Fruit fly (Drosophila melanogaster) whole organism, prepupa: ENCODE results near the gene noi.

Experiments
- Blimp-1 ChIP-seq: fragments of 200-800 bp; sonication (Bioruptor generic); optimal IDR thresholded peaks from 3 replicates; lab custom pipeline; 2017; ENCODE audit warnings: missing biosample characterization, missing genetic modification characterization, mild to moderate bottlenecking, moderate library complexity, missing genetic modification reagents
- CG11762 ChIP-seq: fragments of 200-800 bp; sonication (Bioruptor generic); optimal IDR thresholded peaks from 3 replicates; lab custom pipeline; 2016; ENCODE audit warnings: missing biosample characterization, missing genetic modification characterization; ENCODE audit not compliant: insufficient read depth
- CG32006 ChIP-seq: fragments of 200-800 bp; sonication (Bioruptor generic); optimal IDR thresholded peaks from 3 replicates; lab custom pipeline; 2017; ENCODE audit warnings: missing biosample characterization, mild to moderate bottlenecking, missing genetic modification characterization
- CG3919 ChIP-seq: fragments of 200-800 bp; sonication (Bioruptor generic); optimal IDR thresholded peaks from 3 replicates; lab custom pipeline; 2016; ENCODE audit warnings: missing biosample characterization, missing genetic modification characterization
- CG6854 ChIP-seq: fragments of 200-800 bp; sonication (Bioruptor generic); optimal IDR thresholded peaks from 2 replicates; lab custom pipeline; 2017; ENCODE audit warnings: missing biosample characterization, mild to moderate bottlenecking, missing genetic modification characterization
- CG7368 ChIP-seq: fragments of 200-800 bp; sonication (Bioruptor generic); optimal IDR thresholded peaks from 3 replicates; lab custom pipeline; 2016; ENCODE audit warnings: missing biosample characterization, missing genetic modification characterization
- CG8119 ChIP-seq: fragments of 200-800 bp; sonication (Bioruptor generic); IDR thresholded peaks from 3 replicates; pipeline ENCODE4 v1.3.6; 2022; ENCODE audit warnings: missing biosample characterization, missing genetic modification characterization
- CG8632 ChIP-seq: fragments of 200-800 bp; sonication (Bioruptor generic); optimal IDR thresholded peaks from 3 replicates; lab custom pipeline; 2016; ENCODE audit warnings: missing biosample characterization, missing genetic modification characterization
- Eip75B ChIP-seq: fragments of 200-800 bp; sonication (Bioruptor generic); optimal IDR thresholded peaks from 3 replicates; lab custom pipeline; 2016; ENCODE audit warnings: missing biosample characterization, missing genetic modification characterization
- Eip78C ChIP-seq: fragments of 200-800 bp; sonication (Bioruptor generic); peaks from one replicate; lab custom pipeline; 2016; ENCODE audit warnings: missing biosample characterization, missing genetic modification characterization
- Ets21C ChIP-seq: fragments of 200-800 bp; sonication (Bioruptor generic); optimal IDR thresholded peaks from 3 replicates; lab custom pipeline; 2016; ENCODE audit warnings: missing biosample characterization, missing genetic modification characterization
- Ets96B ChIP-seq: fragments of 200-800 bp; optimal IDR thresholded peaks from 2 replicates; lab custom pipeline; 2019; ENCODE audit warnings: missing biosample characterization, mild to moderate bottlenecking, missing genetic modification characterization, moderate library complexity
- Gug ChIP-seq: fragments of 200-800 bp; sonication (Bioruptor generic); IDR thresholded peaks from 2 replicates; pipeline ENCODE4 v1.3.6; 2022; ENCODE audit warnings: missing biosample characterization, missing genetic modification characterization
- Hr38 ChIP-seq: sonication (Bioruptor generic); optimal IDR thresholded peaks from 2 replicates; lab custom pipeline; 2016; ENCODE audit warnings: missing biosample characterization, missing genetic modification characterization
- Met ChIP-seq: fragments of 200-800 bp; sonication (Bioruptor generic); optimal IDR thresholded peaks from 3 replicates; lab custom pipeline; 2016; ENCODE audit warnings: missing biosample characterization, missing genetic modification characterization
- Smox ChIP-seq: fragments of 200-800 bp; sonication (Bioruptor generic); optimal IDR thresholded peaks from 3 replicates; lab custom pipeline; 2016; ENCODE audit warnings: missing biosample characterization, missing genetic modification characterization
- achi ChIP-seq: fragments of 200-800 bp; sonication (Bioruptor generic); optimal IDR thresholded peaks from 3 replicates; lab custom pipeline; 2016; ENCODE audit warnings: missing biosample characterization, missing genetic modification characterization
- acj6 ChIP-seq: fragments of 200-800 bp; sonication (Bioruptor generic); optimal IDR thresholded peaks from 3 replicates; lab custom pipeline; 2016; ENCODE audit warnings: missing biosample characterization, missing genetic modification characterization
- dac ChIP-seq: fragments of 200-800 bp; sonication (Bioruptor generic); optimal IDR thresholded peaks from 2 replicates; lab custom pipeline; 2017; ENCODE audit warnings: missing biosample characterization, mild to moderate bottlenecking, missing genetic modification characterization
- dsx ChIP-seq: fragments of 200-800 bp; optimal IDR thresholded peaks from 3 replicates; lab custom pipeline; 2019; ENCODE audit warnings: missing biosample characterization, mild to moderate bottlenecking, missing genetic modification characterization, moderate library complexity; ENCODE audit not compliant: poor library complexity, severe bottlenecking
- eg ChIP-seq: fragments of 200-800 bp; sonication (Bioruptor generic); IDR thresholded peaks from 3 replicates; pipeline ENCODE4 v1.3.6; 2022; ENCODE audit warnings: missing biosample characterization, missing genetic modification characterization
- fd59A ChIP-seq: fragments of 200-800 bp; sonication (Bioruptor generic); optimal IDR thresholded peaks from 2 replicates; lab custom pipeline; 2017; ENCODE audit warnings: missing biosample characterization, mild to moderate bottlenecking, missing genetic modification characterization, missing genetic modification reagents
- fd85E ChIP-seq: fragments of 200-800 bp; sonication (Bioruptor generic); optimal IDR thresholded peaks from 3 replicates; lab custom pipeline; 2016; ENCODE audit warnings: missing biosample characterization, missing genetic modification characterization
- fkh ChIP-seq: fragments of 200-800 bp; sonication (Bioruptor generic); optimal IDR thresholded peaks from 3 replicates; lab custom pipeline; 2017; ENCODE audit warnings: missing biosample characterization, mild to moderate bottlenecking, missing genetic modification characterization, moderate library complexity
- lz ChIP-seq: fragments of 200-800 bp; sonication (Bioruptor generic); optimal IDR thresholded peaks from 3 replicates; lab custom pipeline; 2016; ENCODE audit warnings: missing biosample characterization, missing genetic modification characterization
- net ChIP-seq: fragments of 200-800 bp; sonication (Bioruptor generic); optimal IDR thresholded peaks from 3 replicates; lab custom pipeline; 2016; ENCODE audit warnings: missing biosample characterization, missing genetic modification characterization
- salr ChIP-seq, 2 experiments: fragments of 200-800 bp; sonication (Bioruptor generic); optimal IDR thresholded peaks; 3 replicates each; lab custom pipeline; 2016 to 2018; ENCODE audit warnings: missing biosample characterization in 2 of 2, missing genetic modification characterization in 2 of 2, mild to moderate bottlenecking in 1 of 2
- ss ChIP-seq, 2 experiments: fragments of 200-800 bp; sonication (Bioruptor generic); optimal IDR thresholded peaks; 2 replicates in 1 of 2; 3 replicates in 1 of 2; lab custom pipeline; 2017 to 2018; ENCODE audit warnings: mild to moderate bottlenecking in 2 of 2, missing biosample characterization in 2 of 2, missing genetic modification characterization in 2 of 2, moderate library complexity in 1 of 2
- svp ChIP-seq: fragments of 200-800 bp; sonication (Bioruptor generic); peaks from one replicate; lab custom pipeline; 2016; ENCODE audit warnings: missing biosample characterization, missing genetic modification characterization
- vri ChIP-seq: fragments of 200-800 bp; sonication (Bioruptor generic); optimal IDR thresholded peaks from 3 replicates; lab custom pipeline; 2016; ENCODE audit warnings: missing biosample characterization, mild to moderate bottlenecking, missing genetic modification characterization

The noi gene

DNA sequence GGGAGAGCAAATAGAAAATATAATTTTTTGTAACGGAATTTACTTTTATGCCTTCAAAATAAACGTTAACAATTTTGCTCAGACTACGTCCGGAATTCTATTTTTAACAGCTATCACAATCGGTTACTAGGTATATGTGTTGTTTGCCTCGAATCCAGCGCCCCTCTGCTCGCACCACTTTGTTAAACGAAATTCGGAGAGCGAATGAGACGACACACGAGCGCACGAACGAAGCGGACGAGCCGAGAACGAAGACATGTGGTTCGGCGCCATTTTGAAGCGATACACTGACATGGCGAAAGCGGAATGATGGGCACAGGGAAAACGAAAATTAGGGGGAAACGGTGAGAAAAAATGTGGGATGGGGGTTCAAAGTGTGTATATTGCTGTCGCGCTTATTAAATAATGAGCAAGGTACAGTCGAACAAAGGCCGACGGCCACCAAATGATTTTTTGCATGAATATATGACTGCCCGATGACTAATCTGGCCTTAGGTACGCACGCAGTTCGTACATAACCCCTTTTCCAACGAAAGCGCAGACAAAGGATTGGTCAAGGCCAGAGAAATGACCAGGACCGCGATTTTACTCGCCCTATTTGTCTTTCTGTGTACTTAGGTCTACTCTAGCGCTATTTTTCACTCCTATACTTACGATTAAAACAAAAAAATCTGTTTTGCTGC, 9.2 kb upstream of the noi start (continued):
- TF ChIP-seq lz (peak; percentile 7), net (GFP tag; lab: Kevin White, UChicago) (no peak), salr (GFP tag; optimal IDR thresholded peaks at IDR 0.05; lab: Kevin White, UChicago) (no peak)

dm6 chr3R:5599521-5600360, 8.5 kb upstream of the noi start:
- TF ChIP-seq Hr38 (GFP tag; lab: Kevin White, UChicago) (no peak), CG32006 (GFP tag; lab: Kevin White, UChicago) (no peak), svp (GFP tag; lab: Kevin White, UChicago) (no peak), CG6854 (GFP tag; lab: Kevin White, UChicago) (no peak), CG7368 (GFP tag; lab: Kevin White, UChicago) (no peak), CG3919 (GFP tag; lab: Kevin White, UChicago) (no peak), CG8632 (GFP tag; lab: Kevin White, UChicago) (no peak), Eip78C (GFP tag; lab: Kevin White, UChicago) (peak; percentile 14), Smox (GFP tag; lab: Kevin White, UChicago) (no peak), CG11762 (no peak), eg (GFP tag; lab: Robert Waterston, UW) (no peak), Gug (no peak), Blimp-1 (GFP tag; lab: Kevin White, UChicago) (peak; percentile 18), fd59A (GFP tag; lab: Kevin White, UChicago) (no peak), achi (GFP tag; lab: Kevin White, UChicago) (no peak), vri (GFP tag; lab: Kevin White, UChicago) (no peak)

DNA sequence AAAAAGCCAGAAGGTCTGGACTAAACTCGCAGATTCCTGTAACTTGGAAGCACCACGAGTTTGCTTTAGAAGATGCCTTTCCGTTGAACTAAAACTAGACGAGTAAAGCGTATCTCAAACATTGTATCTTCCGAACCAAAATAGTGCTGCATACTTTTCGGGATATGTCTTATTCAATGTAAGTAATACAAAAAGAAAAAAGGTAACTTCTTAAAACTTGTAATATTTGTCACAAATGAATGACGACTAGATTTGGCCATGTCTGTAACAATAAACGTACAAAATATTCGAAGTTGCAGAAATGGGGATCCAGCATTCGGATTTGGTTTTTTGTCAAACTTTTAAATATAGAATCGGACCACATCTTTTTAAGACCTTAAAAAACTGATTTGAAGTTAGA, 3.6 kb upstream of the noi start:
- TF ChIP-seq dsx (GFP tag; lab: Kevin White, UChicago) (peak; percentile 97), Ets21C (GFP tag; lab: Kevin White, UChicago) (no peak), eg (GFP tag; lab: Robert Waterston, UW) (0 out of 3 replicates have a peak, but pooled peaks have one; percentile 22)

DNA sequence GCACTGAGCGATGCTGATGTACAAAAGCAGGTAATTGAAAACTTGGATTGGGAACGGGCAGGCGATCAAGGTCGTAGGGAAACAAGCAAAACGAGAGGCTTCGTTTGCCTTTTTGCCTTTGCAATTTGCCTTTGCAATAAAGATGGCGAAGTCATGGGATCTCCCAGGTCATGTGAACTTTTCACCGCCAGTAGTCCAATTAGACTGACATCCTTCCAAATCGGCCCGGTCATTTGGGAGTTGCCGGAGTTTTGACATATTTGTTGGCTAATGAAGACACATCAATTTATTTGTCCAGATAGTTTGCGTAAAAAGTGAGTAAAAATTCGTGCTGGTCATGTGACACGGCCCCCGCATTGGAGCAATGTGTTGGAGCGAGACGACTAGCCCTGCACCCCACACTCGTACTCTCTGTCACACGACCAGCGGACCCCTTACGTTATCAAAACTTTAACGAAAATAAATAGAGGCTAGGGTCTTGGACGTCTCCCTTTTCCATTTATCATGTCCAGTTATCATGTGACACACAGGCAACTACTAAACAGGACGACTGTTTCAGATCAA, 832 bp upstream of the noi start:
- peak; percentile 93 for TF ChIP-seq svp (GFP tag; lab: Kevin White, UChicago)
- no peak for TF ChIP-seq acj6 (GFP tag; lab: Kevin White, UChicago)
- TF ChIP-seq ss (GFP tag; optimal IDR thresholded peaks at IDR 0.05; lab: Kevin White, UChicago), result no peak
- TF ChIP-seq Gug, result no peak
- peak; percentile 52 for TF ChIP-seq Eip78C (GFP tag; lab: Kevin White, UChicago)
- TF ChIP-seq fd59A (GFP tag; lab: Kevin White, UChicago), result no peak
- TF ChIP-seq fkh (GFP tag; lab: Kevin White, UChicago), result peak; percentile 53
- TF ChIP-seq Met (GFP tag; lab: Kevin White, UChicago), result no peak
- no peak for TF ChIP-seq fd85E (GFP tag; lab: Kevin White, UChicago)
- TF ChIP-seq Hr38 (GFP tag; lab: Kevin White, UChicago), result no peak

DNA sequence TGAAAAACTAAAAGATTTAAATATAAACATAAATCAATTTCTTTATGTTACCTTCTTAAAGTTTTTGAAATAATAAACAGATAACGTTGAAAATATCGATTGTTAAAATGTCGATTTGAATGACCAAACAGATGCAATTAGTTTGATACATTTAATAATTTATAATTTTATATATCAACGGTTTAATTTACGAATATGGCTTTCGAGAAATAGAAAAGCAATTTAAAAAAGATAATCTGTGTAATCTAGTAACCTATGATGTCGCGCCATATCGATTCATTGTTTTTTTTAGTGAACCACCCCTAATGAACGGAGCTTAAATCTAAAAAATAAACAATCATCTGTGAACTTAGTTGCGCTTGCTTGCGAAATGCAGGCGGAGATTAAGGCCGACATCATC, 2.7 kb downstream of the noi start, which contains the start of gene PolZ2:
Gene PolZ2 (plus strand): TSS at position 301 of the 400 bp plus-strand sequence.
- TF ChIP-seq fd59A (GFP tag; lab: Kevin White, UChicago) (no peak), Ets21C (GFP tag; lab: Kevin White, UChicago) (no peak), CG8119 (GFP tag; lab: Robert Waterston, UW) (no peak), Ets96B (tag; lab: Kevin White, UChicago) (no peak), dac (GFP tag; lab: Kevin White, UChicago) (no peak), Eip75B (GFP tag; lab: Kevin White, UChicago) (no peak)
- TF ChIP-seq, all 60 proteins: peak for 0
